Fruit fly (Drosophila melanogaster) whole organism, embryonic: ENCODE data around the gene UbcE2H.

Experiments
- Antp ChIP-seq: fragments of 200-800 bp; sonication (Bioruptor generic); optimal IDR thresholded peaks from 3 replicates; lab custom pipeline; 2016; ENCODE audit warnings: missing biosample characterization, missing genetic modification characterization
- BEAF-32 ChIP-seq: fragments of 200-800 bp; sonication (Bioruptor generic); optimal IDR thresholded peaks from 3 replicates; lab custom pipeline; 2017; ENCODE audit warnings: missing biosample characterization, missing genetic modification characterization, mild to moderate bottlenecking, moderate library complexity, missing genetic modification reagents
- Bteb2 ChIP-seq: fragments of 200-800 bp; sonication (Bioruptor generic); optimal IDR thresholded peaks from 2 replicates; lab custom pipeline; 2016; ENCODE audit warnings: missing biosample characterization, missing genetic modification characterization
- C15 ChIP-seq: fragments of 200-800 bp; sonication (Bioruptor generic); IDR thresholded peaks from 3 replicates; pipeline ENCODE4 v1.3.6; 2022; ENCODE audit warnings: missing biosample characterization, missing genetic modification characterization
- CG11398 ChIP-seq: fragments of 200-800 bp; sonication (Bioruptor generic); optimal IDR thresholded peaks from 2 replicates; lab custom pipeline; 2016; ENCODE audit warnings: missing biosample characterization, missing genetic modification characterization
- CG12391 ChIP-seq: fragments of 200-800 bp; sonication (Bioruptor generic); optimal IDR thresholded peaks from 3 replicates; lab custom pipeline; 2018; ENCODE audit warnings: missing biosample characterization, mild to moderate bottlenecking, missing genetic modification characterization, moderate library complexity
- CG12744 ChIP-seq: fragments of 200-800 bp; sonication (Bioruptor generic); optimal IDR thresholded peaks from 2 replicates; lab custom pipeline; 2016; ENCODE audit warnings: missing biosample characterization, missing genetic modification characterization
- CG14667 ChIP-seq: fragments of 200-800 bp; sonication (Bioruptor generic); IDR thresholded peaks from 2 replicates; pipeline ENCODE4 v1.3.6; 2022; ENCODE audit warnings: missing biosample characterization, missing genetic modification characterization
- CG15514 ChIP-seq: fragments of 200-800 bp; sonication (Bioruptor generic); optimal IDR thresholded peaks from 3 replicates; lab custom pipeline; 2017; ENCODE audit warnings: missing biosample characterization, missing genetic modification characterization, mild to moderate bottlenecking, moderate library complexity, missing genetic modification reagents
- CG15601 ChIP-seq: fragments of 200-800 bp; sonication (Bioruptor generic); optimal IDR thresholded peaks from 3 replicates; lab custom pipeline; 2019; ENCODE audit warnings: missing biosample characterization, mild to moderate bottlenecking, missing genetic modification characterization, moderate library complexity
- CG18262 ChIP-seq: fragments of 200-800 bp; optimal IDR thresholded peaks from 3 replicates; lab custom pipeline; 2019; ENCODE audit warnings: missing biosample characterization, mild to moderate bottlenecking, missing genetic modification characterization, moderate library complexity
- CG18599 ChIP-seq: fragments of 200-800 bp; sonication (Bioruptor generic); optimal IDR thresholded peaks from 3 replicates; lab custom pipeline; 2017; ENCODE audit warnings: missing biosample characterization, missing genetic modification characterization, mild to moderate bottlenecking, moderate library complexity, missing genetic modification reagents
- CG2116 ChIP-seq: fragments of 200-800 bp; sonication (Bioruptor generic); optimal IDR thresholded peaks from 3 replicates; lab custom pipeline; 2018; ENCODE audit warnings: missing biosample characterization, mild to moderate bottlenecking, missing genetic modification characterization
- CG31224 ChIP-seq: fragments of 200-800 bp; sonication (Bioruptor generic); IDR thresholded peaks from 2 replicates; pipeline ENCODE4 v1.3.6; 2022; ENCODE audit warnings: missing biosample characterization, missing genetic modification characterization
- CG34422 ChIP-seq: fragments of 200-800 bp; sonication (Bioruptor generic); IDR thresholded peaks from 3 replicates; pipeline ENCODE4 v1.3.6; 2022; ENCODE audit warnings: missing biosample characterization, missing genetic modification characterization
- CG3726 ChIP-seq: fragments of 200-800 bp; sonication (Bioruptor generic); IDR thresholded peaks from 3 replicates; pipeline ENCODE4, ENCODE4 v1.3.6; 2022; ENCODE audit warnings: missing biosample characterization, missing genetic modification characterization
- CG43689 ChIP-seq: fragments of 200-800 bp; sonication (Bioruptor generic); IDR thresholded peaks from 2 replicates; pipeline ENCODE4 v1.3.6; 2022; ENCODE audit warnings: missing biosample characterization, missing genetic modification characterization
- CG4404 ChIP-seq: fragments of 200-800 bp; sonication (Bioruptor generic); IDR thresholded peaks from 2 replicates; pipeline ENCODE4 v1.3.6; 2022; ENCODE audit warnings: missing biosample characterization, missing genetic modification characterization
- CG4820 ChIP-seq: fragments of 200-800 bp; sonication (Bioruptor generic); optimal IDR thresholded peaks from 3 replicates; lab custom pipeline; 2016; ENCODE audit warnings: missing biosample characterization, missing genetic modification characterization
- CG8359 ChIP-seq: fragments of 200-800 bp; sonication (Bioruptor generic); optimal IDR thresholded peaks from 2 replicates; lab custom pipeline; 2017; ENCODE audit warnings: missing biosample characterization, mild to moderate bottlenecking, missing genetic modification characterization, borderline replicate concordance
- Deaf1 ChIP-seq: fragments of 200-800 bp; optimal IDR thresholded peaks from 3 replicates; lab custom pipeline; 2019; ENCODE audit warnings: missing biosample characterization, mild to moderate bottlenecking, missing genetic modification characterization, moderate library complexity
- Hey ChIP-seq: fragments of 200-800 bp; sonication (Bioruptor generic); optimal IDR thresholded peaks from 3 replicates; lab custom pipeline; 2018; ENCODE audit warnings: missing biosample characterization, mild to moderate bottlenecking, missing genetic modification characterization
- HmgZ ChIP-seq: fragments of 200-800 bp; sonication (Bioruptor generic); optimal IDR thresholded peaks from 2 replicates; lab custom pipeline; 2018; ENCODE audit warnings: missing biosample characterization, mild to moderate bottlenecking, missing genetic modification characterization
- Hr3 ChIP-seq: fragments of 200-800 bp; sonication (Bioruptor generic); optimal IDR thresholded peaks from 3 replicates; lab custom pipeline; 2016; ENCODE audit warnings: missing biosample characterization, missing genetic modification characterization
- Lhr ChIP-seq: fragments of 200-800 bp; sonication (Bioruptor generic); optimal IDR thresholded peaks from 3 replicates; lab custom pipeline; 2017; ENCODE audit warnings: mild to moderate bottlenecking, missing biosample characterization, missing genetic modification reagents, missing genetic modification characterization
- Lpt ChIP-seq: fragments of >200 bp; optimal IDR thresholded peaks from 2 replicates; lab custom pipeline; 2018; ENCODE audit warnings: missing biosample characterization, missing genetic modification characterization
- Med ChIP-seq: fragments of 200-800 bp; sonication (Bioruptor generic); peaks from one replicate; lab custom pipeline; 2016; ENCODE audit warnings: missing biosample characterization, missing genetic modification characterization, mild to moderate bottlenecking, inconsistent platforms, moderate library complexity
- amos ChIP-seq: fragments of 200-800 bp; sonication (Bioruptor generic); IDR thresholded peaks from 2 replicates; pipeline ENCODE4 v1.3.6; 2022; ENCODE audit warnings: missing biosample characterization, missing genetic modification characterization; ENCODE audit not compliant: partially characterized antibody
- bigmax ChIP-seq: fragments of 200-800 bp; sonication (Bioruptor generic); optimal IDR thresholded peaks from 2 replicates; lab custom pipeline; 2018; ENCODE audit warnings: missing biosample characterization, mild to moderate bottlenecking, missing genetic modification characterization
- bsh ChIP-seq, 2 experiments: fragments of 200-800 bp; sonication (Bioruptor generic); optimal IDR thresholded peaks; 2 replicates each; lab custom pipeline; 2017 to 2018; ENCODE audit warnings: mild to moderate bottlenecking in 2 of 2, missing biosample characterization in 2 of 2, missing genetic modification characterization in 2 of 2, moderate library complexity in 1 of 2
- cad ChIP-seq: fragments of >200 bp; optimal IDR thresholded peaks from 2 replicates; lab custom pipeline; 2017; ENCODE audit warnings: missing biosample characterization, missing genetic modification characterization
- chif ChIP-seq, 2 experiments: fragments of 200-800 bp; sonication (Bioruptor generic); optimal IDR thresholded peaks; 3 replicates each; lab custom pipeline; 2016; ENCODE audit warnings: missing biosample characterization in 2 of 2, missing genetic modification characterization in 2 of 2
- chm ChIP-seq: fragments of 200-800 bp; sonication (Bioruptor generic); IDR thresholded peaks from 2 replicates; pipeline ENCODE4 v1.3.6; 2022; ENCODE audit warnings: missing biosample characterization, missing genetic modification characterization
- crol ChIP-seq: fragments of 200-800 bp; sonication (Bioruptor generic); IDR thresholded peaks from 2 replicates; pipeline ENCODE4 v1.3.6; 2022; ENCODE audit warnings: missing biosample characterization, missing genetic modification characterization
- dan ChIP-seq: fragments of 200-800 bp; sonication (Bioruptor generic); IDR thresholded peaks from 2 replicates; pipeline ENCODE4 v1.3.6; 2022; ENCODE audit warnings: missing biosample characterization, missing genetic modification characterization
- dati ChIP-seq: fragments of 200-800 bp; sonication (Bioruptor generic); IDR thresholded peaks from 2 replicates; pipeline ENCODE4 v1.3.6; 2022; ENCODE audit warnings: missing biosample characterization, missing genetic modification characterization
- dmrt99B ChIP-seq: fragments of 200-800 bp; sonication (Bioruptor generic); optimal IDR thresholded peaks from 2 replicates; lab custom pipeline; 2018; ENCODE audit warnings: missing biosample characterization, mild to moderate bottlenecking, missing genetic modification characterization, moderate library complexity
- ewg ChIP-seq: fragments of 200-800 bp; sonication (Bioruptor generic); optimal IDR thresholded peaks from 3 replicates; lab custom pipeline; 2017; ENCODE audit warnings: mild to moderate bottlenecking, missing biosample characterization, missing genetic modification reagents, missing genetic modification characterization
- fd102C ChIP-seq: fragments of 200-800 bp; sonication (Bioruptor generic); optimal IDR thresholded peaks from 2 replicates; lab custom pipeline; 2018; ENCODE audit warnings: missing biosample characterization, mild to moderate bottlenecking, missing genetic modification characterization, moderate library complexity
- kah ChIP-seq: fragments of 200-800 bp; sonication (Bioruptor generic); optimal IDR thresholded peaks from 2 replicates; lab custom pipeline; 2018; ENCODE audit warnings: missing biosample characterization, mild to moderate bottlenecking, missing genetic modification characterization
- kni ChIP-seq: fragments of 200-800 bp; sonication (Bioruptor generic); optimal IDR thresholded peaks from 3 replicates; lab custom pipeline; 2017; ENCODE audit warnings: mild to moderate bottlenecking, missing biosample characterization, missing genetic modification reagents, missing genetic modification characterization
- lilli ChIP-seq: fragments of 200-800 bp; sonication (Bioruptor generic); optimal IDR thresholded peaks from 3 replicates; lab custom pipeline; 2016; ENCODE audit warnings: missing biosample characterization, missing genetic modification characterization
- mirr ChIP-seq: fragments of 200-800 bp; sonication (Bioruptor generic); optimal IDR thresholded peaks from 3 replicates; lab custom pipeline; 2018; ENCODE audit warnings: missing biosample characterization, mild to moderate bottlenecking, missing genetic modification characterization
- run ChIP-seq: fragments of 200-800 bp; sonication (Bioruptor generic); optimal IDR thresholded peaks from 3 replicates; lab custom pipeline; 2018; ENCODE audit warnings: missing biosample characterization, mild to moderate bottlenecking, missing genetic modification characterization
- salm ChIP-seq: fragments of 200-800 bp; sonication (Bioruptor generic); optimal IDR thresholded peaks from 2 replicates; lab custom pipeline; 2018; ENCODE audit warnings: missing biosample characterization, mild to moderate bottlenecking, missing genetic modification characterization
- sna ChIP-seq: fragments of 200-800 bp; sonication (Bioruptor generic); IDR thresholded peaks from 2 replicates; pipeline ENCODE4 v1.3.6; 2022; ENCODE audit warnings: missing biosample characterization, missing genetic modification characterization; ENCODE audit not compliant: partially characterized antibody
- tin ChIP-seq: fragments of 200-800 bp; sonication (Bioruptor generic); optimal IDR thresholded peaks from 3 replicates; lab custom pipeline; 2016; ENCODE audit warnings: missing biosample characterization, missing genetic modification characterization
- toy ChIP-seq: fragments of 200-800 bp; sonication (Bioruptor generic); IDR thresholded peaks from 2 replicates; pipeline ENCODE4 v1.3.6; 2022; ENCODE audit warnings: missing biosample characterization, missing genetic modification characterization

The UbcE2H gene

dm6 chrX:8106281-8107050, 12.6 kb upstream of the UbcE2H start (continued):
- TF ChIP-seq bsh (GFP tag; optimal IDR thresholded peaks at IDR 0.05; lab: Kevin White, UChicago) (peak in 1 of 2 experiments; percentile 9), HmgZ (tag; lab: Kevin White, UChicago) (no peak), C15 (GFP tag; lab: Robert Waterston, UW) (no peak), CG15514 (no peak), BEAF-32 (no peak), CG34422 (GFP tag; lab: Robert Waterston, UW) (no peak), Deaf1 (tag; lab: Kevin White, UChicago) (peak; percentile 14), CG2116 (GFP tag; lab: Kevin White, UChicago) (no peak), Lpt (GFP tag; lab: Kevin White, UChicago) (no peak), CG11398 (GFP tag; lab: Kevin White, UChicago) (no peak), CG12391 (tag; lab: Kevin White, UChicago) (no peak), Antp (GFP tag; lab: Kevin White, UChicago) (no peak), amos (no peak), Med (peak; percentile 32), CG18262 (tag; lab: Kevin White, UChicago) (no peak), run (tag; lab: Kevin White, UChicago) (no peak), dan (GFP tag; lab: Robert Waterston, UW) (no peak), lilli (GFP tag; lab: Kevin White, UChicago) (no peak), chif (GFP tag; optimal IDR thresholded peaks at IDR 0.05; lab: Kevin White, UChicago) (no peak), bigmax (GFP tag; lab: Kevin White, UChicago) (no peak), salm (tag; lab: Kevin White, UChicago) (peak; percentile 54)

- TF ChIP-seq Bteb2 (GFP tag; lab: Kevin White, UChicago) (peak; percentile 27), Hey (tag; lab: Kevin White, UChicago) (peak; percentile 48), chm (peak; percentile 82), CG12744 (GFP tag; lab: Kevin White, UChicago) (peak; percentile 66), mirr (GFP tag; lab: Kevin White, UChicago) (peak; percentile 53), CG43689 (GFP tag; lab: Robert Waterston, UW) (peak; percentile 64), kni (GFP tag; lab: Kevin White, UChicago) (no peak), ewg (peak; percentile 74), CG4404 (GFP tag; lab: Robert Waterston, UW) (peak; percentile 61), kah (GFP tag; lab: Kevin White, UChicago) (peak; percentile 60), CG18599 (peak; percentile 86), dati (peak; percentile 46; the same call in 1 of the 2 replicates), toy (GFP tag; lab: Robert Waterston, UW) (peak; percentile 73), fd102C (no peak), cad (no peak), CG4820 (peak; percentile 82), CG15601 (tag; lab: Kevin White, UChicago) (peak; percentile 77), tin (peak; percentile 83), Hr3 (GFP tag; lab: Kevin White, UChicago) (peak; percentile 75), Lhr (GFP tag; lab: Kevin White, UChicago) (peak; percentile 49), CG14667 (GFP tag; lab: Robert Waterston, UW) (peak; percentile 85), CG3726 (GFP tag; lab: Robert Waterston, UW) (peak; percentile 82), dmrt99B (tag; lab: Kevin White, UChicago) (peak; percentile 94), sna (GFP tag; lab: Robert Waterston, UW) (no peak), CG31224 (peak; percentile 73), crol (GFP tag; lab: Robert Waterston, UW) (peak; percentile 53), CG8359 (GFP tag; lab: Kevin White, UChicago) (no peak)
Observed at dm6 chrX:8101479-8102198, 7.8 kb upstream of the UbcE2H start, which contains the start of gene CG2258. Gene CG2258, minus strand, starts transcription at chrX:8102095.
